Worm (Caenorhabditis elegans) whole organism, young adult: ENCODE results near the gene ZC443.1.

Experiments used
- C06A6.2 ChIP-seq: fragments of 200-800 bp; sonication (Bioruptor generic); conservative IDR thresholded peaks from 2 replicates; pipeline ENCODE4 v1.3.6; 2022; ENCODE audit warnings: missing genetic modification characterization, missing compliant biosample characterization
- F10E7.11 ChIP-seq: sonication (generic microtip); optimal IDR thresholded peaks from 2 replicates; lab custom pipeline; 2017; ENCODE audit warnings: mild to moderate bottlenecking, missing genetic modification characterization, moderate library complexity, missing compliant biosample characterization
- F57A8.1 ChIP-seq: fragments of 200-800 bp; sonication (Bioruptor generic); optimal IDR thresholded peaks from 2 replicates; lab custom pipeline; 2018; ENCODE audit warnings: mild to moderate bottlenecking, missing genetic modification characterization, moderate library complexity, missing compliant biosample characterization
- F57C9.4 ChIP-seq: sonication (generic microtip); optimal IDR thresholded peaks from 2 replicates; lab custom pipeline; 2017; ENCODE audit warnings: mild to moderate bottlenecking, missing genetic modification characterization, missing compliant biosample characterization
- K11D2.4 ChIP-seq: fragments of 200-800 bp; sonication (Bioruptor generic); IDR thresholded peaks from 2 replicates; pipeline ENCODE4 v1.3.6; 2022; ENCODE audit warnings: missing genetic modification reagents, missing genetic modification characterization, missing compliant biosample characterization
- T26A5.8 ChIP-seq: sonication (generic microtip); optimal IDR thresholded peaks from 2 replicates; lab custom pipeline; 2016; ENCODE audit warnings: missing genetic modification characterization, missing compliant biosample characterization
- Y53G8AR.9 ChIP-seq: fragments of 200-800 bp; sonication (Bioruptor generic); conservative IDR thresholded peaks from 2 replicates; pipeline ENCODE4 v1.3.6; 2022; ENCODE audit warnings: missing genetic modification reagents, missing genetic modification characterization, missing compliant biosample characterization
- Y95B8A.8 ChIP-seq: fragments of 200-800 bp; sonication (Bioruptor generic); IDR thresholded peaks from 2 replicates; pipeline ENCODE4 v1.3.6; 2022; ENCODE audit warnings: missing genetic modification reagents, missing genetic modification characterization, missing compliant biosample characterization
- ZK185.1 ChIP-seq: sonication (generic microtip); optimal IDR thresholded peaks from 2 replicates; lab custom pipeline; 2016; ENCODE audit warnings: mild to moderate bottlenecking, missing genetic modification characterization, missing compliant biosample characterization; ENCODE audit not compliant: poor library complexity, severe bottlenecking
- ama-1 ChIP-seq, 3 experiments: fragments of 150-350 bp in 1 of 3; sonication (generic microtip) in 2 of 3; optimal IDR thresholded peaks; 2 replicates each; lab custom pipeline; 2014 to 2018; ENCODE audit warnings: missing biosample characterization in 2 of 3, missing genetic modification characterization in 2 of 3, missing genetic modification reagents in 2 of 3
- aptf-2 ChIP-seq: fragments of 200-800 bp; sonication (Bioruptor generic); conservative IDR thresholded peaks from 2 replicates; pipeline ENCODE4 v1.3.6; 2022; ENCODE audit warnings: missing genetic modification reagents, missing genetic modification characterization, missing compliant biosample characterization
- attf-6 ChIP-seq: fragments of 200-800 bp; sonication (Bioruptor generic); IDR thresholded peaks from 2 replicates; pipeline ENCODE4 v1.3.6; 2022; ENCODE audit warnings: missing genetic modification reagents, missing genetic modification characterization, missing compliant biosample characterization
- cebp-1 ChIP-seq, 2 experiments: fragments of 200-800 bp in 1 of 2; sonication (Bioruptor generic) in 1 of 2; sonication (generic microtip) in 1 of 2; IDR thresholded peaks in 1 of 2; optimal IDR thresholded peaks in 1 of 2; 2 replicates each; pipeline versions ENCODE4 v1.3.6 to Lab custom; 2017 to 2022; ENCODE audit warnings: missing compliant biosample characterization in 2 of 2, missing genetic modification characterization in 2 of 2, mild to moderate bottlenecking in 1 of 2, missing genetic modification reagents in 1 of 2, moderate library complexity in 1 of 2
- ceh-27 ChIP-seq: fragments of 200-800 bp; sonication (Bioruptor generic); optimal IDR thresholded peaks from 2 replicates; lab custom pipeline; 2018; ENCODE audit warnings: mild to moderate bottlenecking, missing genetic modification characterization, moderate library complexity, missing compliant biosample characterization
- egl-44 ChIP-seq: fragments of 200-800 bp; sonication (Bioruptor generic); IDR thresholded peaks from 2 replicates; pipeline ENCODE4 v1.3.6; 2022; ENCODE audit warnings: missing genetic modification reagents, missing genetic modification characterization, missing compliant biosample characterization
- egrh-3 ChIP-seq: fragments of 200-800 bp; sonication (Bioruptor generic); IDR thresholded peaks from 2 replicates; pipeline ENCODE4 v1.3.6; 2022; ENCODE audit warnings: missing genetic modification reagents, missing genetic modification characterization, missing compliant biosample characterization
- hlh-12 ChIP-seq: sonication (generic microtip); optimal IDR thresholded peaks from 2 replicates; lab custom pipeline; 2016; ENCODE audit warnings: missing genetic modification characterization, missing compliant biosample characterization
- lin-26 ChIP-seq: fragments of 200-800 bp; sonication (Bioruptor generic); IDR thresholded peaks from 2 replicates; pipeline ENCODE4 v1.3.6; 2022; ENCODE audit warnings: missing genetic modification reagents, missing genetic modification characterization, missing compliant biosample characterization
- lin-35 ChIP-seq, 3 experiments: fragments of 150-350 bp in 2 of 3; sonication (generic microtip) in 1 of 3; optimal IDR thresholded peaks; 2 replicates each; lab custom pipeline; 2014 to 2018; ENCODE audit warnings: missing biosample characterization in 3 of 3, missing genetic modification characterization in 3 of 3, missing genetic modification reagents in 3 of 3
- lin-40 ChIP-seq: sonication (generic microtip); optimal IDR thresholded peaks from 2 replicates; lab custom pipeline; 2016; ENCODE audit warnings: missing genetic modification characterization, mild to moderate bottlenecking, missing compliant biosample characterization, missing genotype, missing genetic modification reagents
- lir-1 ChIP-seq: fragments of 200-800 bp; sonication (Bioruptor generic); conservative IDR thresholded peaks from 2 replicates; pipeline ENCODE4 v1.3.6; 2022; ENCODE audit warnings: missing genetic modification reagents, missing genetic modification characterization, missing compliant biosample characterization
- madf-6 ChIP-seq: fragments of 200-800 bp; sonication (Bioruptor generic); IDR thresholded peaks from 2 replicates; pipeline ENCODE4 v1.3.6; 2022; ENCODE audit warnings: missing genetic modification reagents, missing genetic modification characterization, missing compliant biosample characterization
- nfyb-1 ChIP-seq: fragments of 200-800 bp; sonication (Bioruptor generic); IDR thresholded peaks from 2 replicates; pipeline ENCODE4 v1.3.6; 2022; ENCODE audit warnings: missing genetic modification reagents, missing genetic modification characterization, missing compliant biosample characterization
- nhr-80 ChIP-seq: sonication (generic microtip); optimal IDR thresholded peaks from 2 replicates; lab custom pipeline; 2016; ENCODE audit warnings: missing genetic modification characterization, missing compliant biosample characterization
- rpc-1 ChIP-seq, 2 experiments: fragments of 150-350 bp in 1 of 2; sonication (generic microtip) in 1 of 2; optimal IDR thresholded peaks; 2 replicates each; lab custom pipeline; 2014 to 2018; ENCODE audit warnings: missing biosample characterization in 1 of 2, missing genetic modification characterization in 1 of 2, missing genetic modification reagents in 1 of 2, missing genotype in 1 of 2
- sdz-38 ChIP-seq: sonication (generic microtip); optimal IDR thresholded peaks from 2 replicates; lab custom pipeline; 2016; ENCODE audit warnings: missing genotype, missing genetic modification characterization, missing compliant biosample characterization
- sea-2 ChIP-seq: fragments of 200-800 bp; sonication (Bioruptor generic); IDR thresholded peaks from 2 replicates; pipeline ENCODE4 v1.3.6; 2022; ENCODE audit warnings: missing genetic modification characterization, missing compliant biosample characterization
- snpc-3.4 ChIP-seq: sonication (generic microtip); optimal IDR thresholded peaks from 2 replicates; lab custom pipeline; 2017; ENCODE audit warnings: missing genetic modification characterization, mild to moderate bottlenecking, missing compliant biosample characterization, antibody characterized with exemption, moderate library complexity, missing genotype, missing genetic modification reagents
- tlf-1 ChIP-seq: fragments of 200-800 bp; sonication (Bioruptor generic); optimal IDR thresholded peaks from 2 replicates; lab custom pipeline; 2018; ENCODE audit warnings: mild to moderate bottlenecking, missing genetic modification characterization, missing compliant biosample characterization
- zfh-2 ChIP-seq: fragments of 200-800 bp; sonication (Bioruptor generic); conservative IDR thresholded peaks from 2 replicates; pipeline ENCODE4 v1.3.6; 2022; ENCODE audit warnings: missing genetic modification reagents, missing genetic modification characterization, missing compliant biosample characterization
- ztf-18 ChIP-seq: sonication (generic microtip); optimal IDR thresholded peaks from 2 replicates; lab custom pipeline; 2016; ENCODE audit warnings: missing genotype, mild to moderate bottlenecking, missing genetic modification characterization, missing compliant biosample characterization

ZC443.1 gene

ce11 chrV:12811810-12812209 lies 1.9 kb upstream of the ZC443.1 start:
- TF ChIP-seq cebp-1 (GFP tag; IDR thresholded peaks at IDR 0.05; lab: Robert Waterston, UW) (no peak), cebp-1 (tag; optimal IDR thresholded peaks at IDR 0.05; lab: Kevin White, UChicago) (peak; percentile 23), Y95B8A.8 (GFP tag; lab: Robert Waterston, UW) (0 out of 2 replicates have a peak, but pooled peaks have one; percentile 20), lir-1 (GFP tag; lab: Robert Waterston, UW) (peak; percentile 43; the same call in 1 of the 2 replicates), aptf-2 (GFP tag; lab: Robert Waterston, UW) (no peak), T26A5.8 (tag; lab: Kevin White, UChicago) (no peak), ama-1 (optimal IDR thresholded peaks at IDR 0.05; lab: Kevin White, UChicago) (no peak), ama-1 (GFP tag; optimal IDR thresholded peaks at IDR 0.05; lab: Kevin White, UChicago) (peak in 1 of 2 experiments; percentile 55), F57A8.1 (GFP tag; lab: Kevin White, UChicago) (no peak), nfyb-1 (GFP tag; lab: Robert Waterston, UW) (0 out of 2 replicates have a peak, but pooled peaks have one; percentile 63), rpc-1 (optimal IDR thresholded peaks at IDR 0.05; lab: Kevin White, UChicago) (no peak), rpc-1 (tag; optimal IDR thresholded peaks at IDR 0.05; lab: Kevin White, UChicago) (no peak), C06A6.2 (peak; percentile 12; the same call in 1 of the 2 replicates), K11D2.4 (0 out of 2 replicates have a peak, but pooled peaks have one; percentile 14)

- TF ChIP-seq ceh-27 (GFP tag; lab: Kevin White, UChicago), result peak; percentile 47
- no peak for TF ChIP-seq lin-26
- no peak for TF ChIP-seq ZK185.1 (tag; lab: Kevin White, UChicago)
Observed at ce11 chrV:12811126-12811525, 1.2 kb upstream of the ZC443.1 start, which contains the start of gene ZC443.2. TSS of gene ZC443.2 (minus strand) at chrV:12811192.

ce11 chrV:12806190-12806589 lies 3.7 kb downstream of the ZC443.1 start, which contains the start of gene ZC443.7:
TSS of gene ZC443.7 (plus strand) at chrV:12806490.
- TF ChIP-seq cebp-1 (GFP tag; IDR thresholded peaks at IDR 0.05; lab: Robert Waterston, UW) (no peak), cebp-1 (tag; optimal IDR thresholded peaks at IDR 0.05; lab: Kevin White, UChicago) (no peak), Y95B8A.8 (GFP tag; lab: Robert Waterston, UW) (no peak), ztf-18 (tag; lab: Kevin White, UChicago) (no peak), egrh-3 (no peak), T26A5.8 (tag; lab: Kevin White, UChicago) (no peak), C06A6.2 (no peak), madf-6 (GFP tag; lab: Robert Waterston, UW) (no peak), attf-6 (no peak), hlh-12 (no peak), lir-1 (GFP tag; lab: Robert Waterston, UW) (no peak), F57C9.4 (tag; lab: Kevin White, UChicago) (no peak), egl-44 (GFP tag; lab: Robert Waterston, UW) (no peak), sea-2 (GFP tag; lab: Robert Waterston, UW) (no peak), tlf-1 (GFP tag; lab: Kevin White, UChicago) (no peak), nhr-80 (tag; lab: Kevin White, UChicago) (no peak), F57A8.1 (GFP tag; lab: Kevin White, UChicago) (no peak), lin-40 (tag; lab: Kevin White, UChicago) (no peak), F10E7.11 (no peak), sdz-38 (tag; lab: Kevin White, UChicago) (no peak), zfh-2 (GFP tag; lab: Robert Waterston, UW) (no peak)
- TF ChIP-seq, all 124 proteins: peak for 0

- TF ChIP-seq lin-35 (GFP tag; optimal IDR thresholded peaks at IDR 0.05; lab: Kevin White, UChicago) (no peak), C06A6.2 (no peak), Y53G8AR.9 (no peak), snpc-3.4 (no peak)
- TF ChIP-seq, all 124 proteins: peak for 0
Observed at ce11 chrV:12803274-12803673, 6.6 kb downstream of the ZC443.1 start, which contains the start of gene srbc-45. TSS of gene srbc-45 (plus strand) at chrV:12803574.
